Fruit fly (Drosophila melanogaster): ENCODE results near the gene ca.

ca gene

dm6 chr3R:29758129-29758733 is 48.4 kb upstream of the ca start (continued):
- peak; percentile 77 for TF ChIP-seq dsx (GFP tag; optimal IDR thresholded peaks at IDR 0.05; ENCODE audit: poor library complexity, severe bottlenecking)
- no peak for TF ChIP-seq ss (GFP tag; optimal IDR thresholded peaks at IDR 0.05)
- peak; percentile 45 for TF ChIP-seq CG8319 (GFP tag; optimal IDR thresholded peaks at IDR 0.05)
- TF ChIP-seq cyc (GFP tag; optimal IDR thresholded peaks at IDR 0.05) = peak; percentile 39
- peak; percentile 44 for TF ChIP-seq topi (GFP tag; optimal IDR thresholded peaks at IDR 0.05)
- peak; percentile 38 for TF ChIP-seq Lpt (GFP tag; optimal IDR thresholded peaks at IDR 0.05)
- TF ChIP-seq pdm3 (GFP tag; optimal IDR thresholded peaks at IDR 0.05) = peak; percentile 71
- peak; percentile 49 for TF ChIP-seq CG7368 (GFP tag; optimal IDR thresholded peaks at IDR 0.05)
- peak; percentile 57 for TF ChIP-seq esn (GFP tag; optimal IDR thresholded peaks at IDR 0.05)
- peak; percentile 27 for TF ChIP-seq Sox14 (GFP tag; optimal IDR thresholded peaks at IDR 0.05)
- no peak for TF ChIP-seq CG16779 (tag; optimal IDR thresholded peaks at IDR 0.05)
- peak; percentile 36 for TF ChIP-seq dac (GFP tag; optimal IDR thresholded peaks at IDR 0.05)
- peak; percentile 59 for TF ChIP-seq acj6 (GFP tag; optimal IDR thresholded peaks at IDR 0.05)
- TF ChIP-seq CG6276 (GFP tag; optimal IDR thresholded peaks at IDR 0.05) = peak; percentile 71

- TF ChIP-seq OdsH (GFP tag; optimal IDR thresholded peaks at IDR 0.05) (no peak), CG3919 (GFP tag; optimal IDR thresholded peaks at IDR 0.05) (no peak), Hr39 (GFP tag; optimal IDR thresholded peaks at IDR 0.05) (no peak), dac (GFP tag; optimal IDR thresholded peaks at IDR 0.05) (no peak), CG3032 (tag; optimal IDR thresholded peaks at IDR 0.05) (no peak)
These were observed 47.9 kb upstream of the ca start for dm6 chr3R:29758734-29759131.

- TF ChIP-seq Eip78C (GFP tag) (no peak), CG3032 (tag; optimal IDR thresholded peaks at IDR 0.05) (peak; percentile 2), esn (GFP tag; optimal IDR thresholded peaks at IDR 0.05) (no peak), CG34406 (GFP tag; optimal IDR thresholded peaks at IDR 0.05) (no peak), Hr39 (GFP tag; optimal IDR thresholded peaks at IDR 0.05) (no peak), Eip93F (GFP tag; optimal IDR thresholded peaks at IDR 0.05) (no peak), CG3919 (GFP tag; optimal IDR thresholded peaks at IDR 0.05) (peak; percentile 17), salr (GFP tag; optimal IDR thresholded peaks at IDR 0.05) (no peak), CG16779 (tag; optimal IDR thresholded peaks at IDR 0.05) (no peak), CG6808 (GFP tag; optimal IDR thresholded peaks at IDR 0.05) (peak; percentile 9), eg (GFP tag; IDR thresholded peaks at IDR 0.05) (no peak), OdsH (GFP tag; optimal IDR thresholded peaks at IDR 0.05) (peak; percentile 22), Lpt (GFP tag; optimal IDR thresholded peaks at IDR 0.05) (no peak), CG8632 (GFP tag; optimal IDR thresholded peaks at IDR 0.05) (no peak), Gug (GFP tag; IDR thresholded peaks at IDR 0.05) (no peak), CG1621 (tag; optimal IDR thresholded peaks at IDR 0.05) (no peak), dsx (GFP tag; optimal IDR thresholded peaks at IDR 0.05; ENCODE audit: poor library complexity, severe bottlenecking) (no peak), CG6276 (GFP tag; optimal IDR thresholded peaks at IDR 0.05) (no peak)
These were observed 46.6 kb upstream of the ca start for dm6 chr3R:29760042-29760441.

- TF ChIP-seq CG6163 (GFP tag; IDR thresholded peaks at IDR 0.05) (0 out of 3 replicates have a peak, but pooled peaks have one; percentile 20), Hr38 (GFP tag; optimal IDR thresholded peaks at IDR 0.05) (no peak), Smox (GFP tag; optimal IDR thresholded peaks at IDR 0.05) (no peak), CG10669 (GFP tag; optimal IDR thresholded peaks at IDR 0.05) (peak; percentile 1), Eip93F (GFP tag; optimal IDR thresholded peaks at IDR 0.05) (no peak), fkh (GFP tag; optimal IDR thresholded peaks at IDR 0.05) (no peak), CG11902 (GFP tag; optimal IDR thresholded peaks at IDR 0.05) (no peak), CG34406 (GFP tag; optimal IDR thresholded peaks at IDR 0.05) (no peak), dac (GFP tag; optimal IDR thresholded peaks at IDR 0.05) (no peak), Sox14 (GFP tag; optimal IDR thresholded peaks at IDR 0.05) (no peak), CG9139 (GFP tag; optimal IDR thresholded peaks at IDR 0.05) (no peak), CG3032 (tag; optimal IDR thresholded peaks at IDR 0.05) (no peak), CG11762 (GFP tag; optimal IDR thresholded peaks at IDR 0.05; ENCODE audit: insufficient read depth) (no peak), OdsH (GFP tag; optimal IDR thresholded peaks at IDR 0.05) (no peak), CG8319 (GFP tag; optimal IDR thresholded peaks at IDR 0.05) (no peak), CG6854 (GFP tag; optimal IDR thresholded peaks at IDR 0.05) (no peak), Sox102F (GFP tag; optimal IDR thresholded peaks at IDR 0.05) (no peak), Lpt (GFP tag; optimal IDR thresholded peaks at IDR 0.05) (no peak), fd85E (GFP tag; optimal IDR thresholded peaks at IDR 0.05) (no peak), cyc (GFP tag; optimal IDR thresholded peaks at IDR 0.05) (no peak), Eip78C (GFP tag) (peak; percentile 44), CG32006 (GFP tag; optimal IDR thresholded peaks at IDR 0.05) (no peak), svp (GFP tag) (peak; percentile 43)
These were observed 45.0 kb upstream of the ca start for dm6 chr3R:29761569-29761968.
